Fruit fly (Drosophila melanogaster) whole organism, embryonic: ENCODE data around the gene Mybbp1A.

Experiments used
- Abd-B ChIP-seq: fragments of 200-800 bp; sonication (Bioruptor generic); optimal IDR thresholded peaks from 2 replicates; lab custom pipeline; 2018; ENCODE audit warnings: missing biosample characterization, mild to moderate bottlenecking, missing genetic modification characterization, moderate library complexity
- CG10366 ChIP-seq: fragments of 200-800 bp; sonication (Bioruptor generic); IDR thresholded peaks from 2 replicates; pipeline ENCODE4 v1.3.6; 2022; ENCODE audit warnings: missing biosample characterization, missing genetic modification characterization
- CG10565 ChIP-seq: fragments of 200-800 bp; sonication (Bioruptor generic); optimal IDR thresholded peaks from 3 replicates; lab custom pipeline; 2016; ENCODE audit warnings: missing biosample characterization, mild to moderate bottlenecking, missing genetic modification characterization
- CG13287 ChIP-seq: fragments of 200-800 bp; sonication (Bioruptor generic); IDR thresholded peaks from 2 replicates; pipeline ENCODE4 v1.3.6; 2022; ENCODE audit warnings: missing biosample characterization, missing genetic modification characterization; ENCODE audit not compliant: partially characterized antibody
- CG1832 ChIP-seq: fragments of 200-800 bp; sonication (Bioruptor generic); optimal IDR thresholded peaks from 2 replicates; lab custom pipeline; 2017; ENCODE audit warnings: missing biosample characterization, mild to moderate bottlenecking, missing genetic modification characterization, inconsistent platforms
- CG18599 ChIP-seq: fragments of 200-800 bp; sonication (Bioruptor generic); optimal IDR thresholded peaks from 3 replicates; lab custom pipeline; 2017; ENCODE audit warnings: missing biosample characterization, missing genetic modification characterization, mild to moderate bottlenecking, moderate library complexity, missing genetic modification reagents
- CG30020 ChIP-seq: fragments of 200-800 bp; optimal IDR thresholded peaks from 2 replicates; lab custom pipeline; 2019; ENCODE audit warnings: missing biosample characterization, mild to moderate bottlenecking, missing genetic modification characterization, moderate library complexity
- CG34422 ChIP-seq: fragments of 200-800 bp; sonication (Bioruptor generic); IDR thresholded peaks from 3 replicates; pipeline ENCODE4 v1.3.6; 2022; ENCODE audit warnings: missing biosample characterization, missing genetic modification characterization
- CG42726 ChIP-seq: fragments of 200-800 bp; sonication (Bioruptor generic); IDR thresholded peaks from 2 replicates; pipeline ENCODE4 v1.3.6; 2022; ENCODE audit warnings: missing biosample characterization, missing genetic modification characterization; ENCODE audit not compliant: partially characterized antibody
- CoRest ChIP-seq: fragments of 200-800 bp; sonication (Bioruptor generic); optimal IDR thresholded peaks from 3 replicates; lab custom pipeline; 2018; ENCODE audit warnings: missing biosample characterization, mild to moderate bottlenecking, missing genetic modification characterization, moderate library complexity
- D ChIP-seq, 2 experiments: fragments of 200-800 bp in 1 of 2; fragments of >200 bp in 1 of 2; sonication (Bioruptor generic) in 1 of 2; optimal IDR thresholded peaks; 2 replicates in 1 of 2; 3 replicates in 1 of 2; lab custom pipeline; 2017; ENCODE audit warnings: mild to moderate bottlenecking in 1 of 2, missing biosample characterization in 1 of 2, missing genetic modification characterization in 1 of 2, missing genetic modification reagents in 1 of 2
- D19B ChIP-seq: fragments of 200-800 bp; sonication (Bioruptor generic); optimal IDR thresholded peaks from 2 replicates; lab custom pipeline; 2017; ENCODE audit warnings: missing biosample characterization, mild to moderate bottlenecking, missing genetic modification characterization
- Dll ChIP-seq: fragments of 200-800 bp; sonication (Bioruptor generic); IDR thresholded peaks from 4 replicates; pipeline ENCODE4 v1.3.6; 2022; ENCODE audit warnings: missing biosample characterization, missing genetic modification characterization; ENCODE audit not compliant: partially characterized antibody
- Lhr ChIP-seq: fragments of 200-800 bp; sonication (Bioruptor generic); optimal IDR thresholded peaks from 3 replicates; lab custom pipeline; 2017; ENCODE audit warnings: mild to moderate bottlenecking, missing biosample characterization, missing genetic modification reagents, missing genetic modification characterization
- Meics ChIP-seq: fragments of 200-800 bp; sonication (Bioruptor generic); optimal IDR thresholded peaks from 2 replicates; lab custom pipeline; 2017; ENCODE audit warnings: missing biosample characterization, mild to moderate bottlenecking, missing genetic modification characterization
- Nf-YA ChIP-seq: fragments of 200-800 bp; sonication (Bioruptor generic); IDR thresholded peaks from 2 replicates; pipeline ENCODE4 v1.3.6; 2022; ENCODE audit warnings: missing biosample characterization, missing genetic modification characterization
- PHDP ChIP-seq: fragments of 200-800 bp; sonication (Bioruptor generic); optimal IDR thresholded peaks from 3 replicates; lab custom pipeline; 2018; ENCODE audit warnings: missing biosample characterization, mild to moderate bottlenecking, missing genetic modification characterization, moderate library complexity
- Scr ChIP-seq: fragments of 200-800 bp; sonication (Bioruptor generic); IDR thresholded peaks from 2 replicates; pipeline ENCODE4 v1.3.6; 2022; ENCODE audit warnings: missing biosample characterization, missing genetic modification characterization; ENCODE audit not compliant: partially characterized antibody
- Sin3A ChIP-seq: fragments of >200 bp; optimal IDR thresholded peaks from 2 replicates; lab custom pipeline; 2018
- Sox102F ChIP-seq: fragments of 200-800 bp; sonication (Bioruptor generic); optimal IDR thresholded peaks from 2 replicates; lab custom pipeline; 2018; ENCODE audit warnings: missing biosample characterization, mild to moderate bottlenecking, missing genetic modification characterization, moderate library complexity
- Stat92E ChIP-seq, 3 experiments: fragments of >200 bp in 2 of 3; fragments of 200-800 bp in 1 of 3; sonication (Bioruptor generic) in 1 of 3; optimal IDR thresholded peaks; 2 replicates each; lab custom pipeline; 2017 to 2019; ENCODE audit warnings: missing biosample characterization in 3 of 3, missing genetic modification characterization in 3 of 3, mild to moderate bottlenecking in 1 of 3, moderate library complexity in 1 of 3
- Trl ChIP-seq, 3 experiments: fragments of >200 bp in 2 of 3; fragments of 200-800 bp in 1 of 3; sonication (Bioruptor generic) in 1 of 3; optimal IDR thresholded peaks; 2 replicates in 1 of 3; 3 replicates in 2 of 3; lab custom pipeline; 2016 to 2017; ENCODE audit warnings: missing biosample characterization in 1 of 3, missing genetic modification characterization in 1 of 3
- ab ChIP-seq: fragments of 200-800 bp; sonication (Bioruptor generic); optimal IDR thresholded peaks from 2 replicates; lab custom pipeline; 2016; ENCODE audit warnings: missing biosample characterization, missing genetic modification characterization
- bowl ChIP-seq: fragments of 200-800 bp; sonication (Bioruptor generic); IDR thresholded peaks from 2 replicates; pipeline ENCODE4 v1.3.6; 2022; ENCODE audit warnings: missing biosample characterization, missing genetic modification characterization
- cg ChIP-seq: fragments of 200-800 bp; sonication (Bioruptor generic); optimal IDR thresholded peaks from 3 replicates; lab custom pipeline; 2019; ENCODE audit warnings: missing biosample characterization, mild to moderate bottlenecking, missing genetic modification characterization, moderate library complexity
- ci ChIP-seq: fragments of 200-800 bp; sonication (Bioruptor generic); IDR thresholded peaks from 3 replicates; pipeline ENCODE4 v1.3.6; 2022; ENCODE audit warnings: missing biosample characterization, missing genetic modification characterization
- da ChIP-seq: fragments of 200-800 bp; sonication (Bioruptor generic); optimal IDR thresholded peaks from 2 replicates; lab custom pipeline; 2016; ENCODE audit warnings: missing biosample characterization, missing genetic modification characterization
- dan ChIP-seq: fragments of 200-800 bp; sonication (Bioruptor generic); IDR thresholded peaks from 2 replicates; pipeline ENCODE4 v1.3.6; 2022; ENCODE audit warnings: missing biosample characterization, missing genetic modification characterization
- dm ChIP-seq: fragments of 200-800 bp; sonication (Bioruptor generic); optimal IDR thresholded peaks from 3 replicates; lab custom pipeline; 2016; ENCODE audit warnings: missing biosample characterization, missing genetic modification characterization
- dmrt99B ChIP-seq: fragments of 200-800 bp; sonication (Bioruptor generic); optimal IDR thresholded peaks from 2 replicates; lab custom pipeline; 2018; ENCODE audit warnings: missing biosample characterization, mild to moderate bottlenecking, missing genetic modification characterization, moderate library complexity
- emc ChIP-seq: fragments of 200-800 bp; sonication (Bioruptor generic); optimal IDR thresholded peaks from 2 replicates; lab custom pipeline; 2016; ENCODE audit warnings: missing biosample characterization, missing genetic modification characterization
- fu2 ChIP-seq: fragments of 200-800 bp; sonication (Bioruptor generic); optimal IDR thresholded peaks from 2 replicates; lab custom pipeline; 2016; ENCODE audit warnings: missing biosample characterization, missing genetic modification characterization
- gsb-n ChIP-seq: fragments of 200-800 bp; sonication (Bioruptor generic); optimal IDR thresholded peaks from 3 replicates; lab custom pipeline; 2018; ENCODE audit warnings: missing biosample characterization, mild to moderate bottlenecking, missing genetic modification characterization
- inv ChIP-seq: fragments of 200-800 bp; sonication (Bioruptor generic); IDR thresholded peaks from 2 replicates; pipeline ENCODE4 v1.3.6; 2022; ENCODE audit warnings: missing biosample characterization, missing genetic modification characterization; ENCODE audit not compliant: partially characterized antibody
- ken ChIP-seq: fragments of 200-800 bp; sonication (Bioruptor generic); IDR thresholded peaks from 3 replicates; pipeline ENCODE4 v1.3.6; 2022; ENCODE audit warnings: missing biosample characterization, missing genetic modification characterization
- mirr ChIP-seq: fragments of 200-800 bp; sonication (Bioruptor generic); optimal IDR thresholded peaks from 3 replicates; lab custom pipeline; 2018; ENCODE audit warnings: missing biosample characterization, mild to moderate bottlenecking, missing genetic modification characterization
- mld ChIP-seq: fragments of 200-800 bp; sonication (Bioruptor generic); IDR thresholded peaks from 3 replicates; pipeline ENCODE4 v1.3.6; 2022; ENCODE audit warnings: missing biosample characterization, missing genetic modification characterization; ENCODE audit not compliant: partially characterized antibody
- pb ChIP-seq: fragments of 200-800 bp; sonication (Bioruptor generic); optimal IDR thresholded peaks from 3 replicates; lab custom pipeline; 2016; ENCODE audit warnings: missing biosample characterization, missing genetic modification characterization
- psq ChIP-seq: fragments of 200-800 bp; sonication (Bioruptor generic); optimal IDR thresholded peaks from 2 replicates; lab custom pipeline; 2017; ENCODE audit warnings: missing biosample characterization, missing genetic modification characterization
- pzg ChIP-seq: fragments of 200-800 bp; sonication (Bioruptor generic); optimal IDR thresholded peaks from 3 replicates; lab custom pipeline; 2018; ENCODE audit warnings: missing biosample characterization, mild to moderate bottlenecking, missing genetic modification characterization, moderate library complexity
- rib ChIP-seq: fragments of 200-800 bp; sonication (Bioruptor generic); IDR thresholded peaks from 2 replicates; pipeline ENCODE4 v1.3.6; 2022; ENCODE audit warnings: missing biosample characterization, missing genetic modification characterization
- sens-2 ChIP-seq: fragments of 200-800 bp; sonication (Bioruptor generic); IDR thresholded peaks from 2 replicates; pipeline ENCODE4 v1.3.6; 2022; ENCODE audit warnings: missing biosample characterization, missing genetic modification characterization
- shn ChIP-seq: fragments of 200-800 bp; sonication (Bioruptor generic); optimal IDR thresholded peaks from 3 replicates; lab custom pipeline; 2016; ENCODE audit warnings: missing biosample characterization, missing genetic modification characterization
- tap ChIP-seq: fragments of 200-800 bp; optimal IDR thresholded peaks from 3 replicates; lab custom pipeline; 2019; ENCODE audit warnings: missing biosample characterization, mild to moderate bottlenecking, missing genetic modification characterization, moderate library complexity
- tx ChIP-seq: fragments of 200-800 bp; sonication (Bioruptor generic); optimal IDR thresholded peaks from 2 replicates; lab custom pipeline; 2016; ENCODE audit warnings: missing biosample characterization, missing genetic modification characterization
- unc-4 ChIP-seq: fragments of 200-800 bp; sonication (Bioruptor generic); IDR thresholded peaks from 2 replicates; pipeline ENCODE4 v1.3.6; 2022; ENCODE audit warnings: missing biosample characterization, missing genetic modification characterization; ENCODE audit not compliant: partially characterized antibody
- zfh1 ChIP-seq: fragments of 200-800 bp; sonication (Bioruptor generic); IDR thresholded peaks from 3 replicates; pipeline ENCODE4 v1.3.6; 2022; ENCODE audit warnings: missing biosample characterization, missing genetic modification characterization

Mybbp1A gene

DNA sequence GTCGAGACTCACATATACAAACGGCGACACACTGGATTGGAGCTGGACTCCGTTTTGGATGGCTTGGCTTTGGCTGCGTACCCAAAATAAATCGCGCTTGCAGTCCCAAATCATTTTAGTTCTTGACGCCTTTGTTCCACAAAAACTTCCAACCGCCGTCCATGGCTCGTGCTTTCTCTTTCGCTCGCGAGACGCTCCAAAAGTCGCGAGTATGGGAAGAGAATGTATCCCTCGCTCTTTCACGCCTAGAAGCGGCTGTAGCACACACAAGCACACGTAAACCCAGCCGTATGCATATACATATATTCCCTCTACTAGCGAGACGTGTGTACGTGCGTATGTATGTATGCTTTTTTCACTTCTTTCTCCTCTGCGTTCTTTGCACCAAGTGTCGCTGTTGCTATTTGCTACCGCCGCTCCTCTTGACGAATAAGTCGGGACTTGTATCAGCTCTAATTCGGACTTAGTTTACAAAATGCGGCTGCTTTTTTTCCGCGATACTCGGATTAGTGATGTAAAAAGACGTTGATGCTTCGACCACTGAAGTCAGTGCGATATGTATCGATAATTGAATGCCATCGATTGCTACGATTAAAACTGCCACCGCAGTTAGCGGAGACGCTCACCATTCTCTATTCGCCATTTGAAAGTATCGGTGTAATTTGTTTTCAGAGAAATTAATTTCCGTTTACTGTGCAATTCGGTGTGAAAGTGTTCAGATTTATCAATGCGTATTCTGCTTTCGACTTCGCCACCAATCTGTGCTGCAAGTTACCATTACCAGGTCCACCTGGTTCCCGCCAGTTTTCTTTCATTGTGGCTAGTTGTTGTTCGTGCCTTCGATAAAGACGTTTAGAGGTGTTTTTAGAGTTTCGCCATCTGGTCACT, 26.2 kb downstream of the Mybbp1A start, which contains the start of the genes Hmt4-20 and SkpA (continued):
- TF ChIP-seq bowl (GFP tag; lab: Robert Waterston, UW) (no peak), Dll (GFP tag; lab: Robert Waterston, UW) (peak; percentile 90), emc (no peak), Sin3A (peak; percentile 100), Trl (optimal IDR thresholded peaks at IDR 0.05; lab: Kevin White, UChicago) (peak in 1 of 2 experiments; percentile 30), Trl (GFP tag; optimal IDR thresholded peaks at IDR 0.05; lab: Kevin White, UChicago) (no peak), Stat92E (GFP tag; optimal IDR thresholded peaks at IDR 0.05; lab: Kevin White, UChicago) (no peak), D19B (GFP tag; lab: Kevin White, UChicago) (no peak), CoRest (peak; percentile 25), mirr (GFP tag; lab: Kevin White, UChicago) (no peak), shn (GFP tag; lab: Kevin White, UChicago) (no peak), Lhr (GFP tag; lab: Kevin White, UChicago) (peak; percentile 57), zfh1 (GFP tag; lab: Robert Waterston, UW) (no peak), D (optimal IDR thresholded peaks at IDR 0.05; lab: Kevin White, UChicago) (peak; percentile 84), D (GFP tag; optimal IDR thresholded peaks at IDR 0.05; lab: Kevin White, UChicago) (no peak), pzg (peak; percentile 88), CG42726 (GFP tag; lab: Robert Waterston, UW) (peak; percentile 96), ci (0 out of 3 replicates have a peak, but pooled peaks have one; percentile 27), cg (GFP tag; lab: Kevin White, UChicago) (peak; percentile 88), CG13287 (GFP tag; lab: Robert Waterston, UW) (peak; percentile 86), inv (GFP tag; lab: Robert Waterston, UW) (peak; percentile 94), psq (GFP tag; lab: Kevin White, UChicago) (no peak), Abd-B (GFP tag; lab: Kevin White, UChicago) (peak; percentile 42), tx (GFP tag; lab: Kevin White, UChicago) (no peak), fu2 (GFP tag; lab: Kevin White, UChicago) (no peak), unc-4 (GFP tag; lab: Robert Waterston, UW) (peak; percentile 88), Nf-YA (GFP tag; lab: Robert Waterston, UW) (no peak), mld (GFP tag; lab: Robert Waterston, UW) (peak; percentile 78; the same call in 2 of the 3 replicates), gsb-n (no peak), ken (GFP tag; lab: Robert Waterston, UW) (0 out of 3 replicates have a peak, but pooled peaks have one; percentile 16), dmrt99B (tag; lab: Kevin White, UChicago) (no peak), Scr (GFP tag; lab: Robert Waterston, UW) (peak; percentile 92), Sox102F (GFP tag; lab: Kevin White, UChicago) (no peak), ab (GFP tag; lab: Kevin White, UChicago) (no peak), rib (GFP tag; lab: Robert Waterston, UW) (no peak), tap (no peak), da (peak; percentile 18), CG30020 (tag; lab: Kevin White, UChicago) (peak; percentile 52), PHDP (tag; lab: Kevin White, UChicago) (no peak), dan (GFP tag; lab: Robert Waterston, UW) (no peak), pb (GFP tag; lab: Kevin White, UChicago) (no peak), CG18599 (GFP tag; lab: Kevin White, UChicago) (no peak), dm (peak; percentile 22), sens-2 (GFP tag; lab: Robert Waterston, UW) (no peak), CG1832 (GFP tag; lab: Kevin White, UChicago) (peak; percentile 84), CG34422 (GFP tag; lab: Robert Waterston, UW) (no peak; the same call in 2 of the 3 replicates), CG10565 (GFP tag; lab: Kevin White, UChicago) (no peak), Meics (GFP tag; lab: Kevin White, UChicago) (no peak), CG10366 (GFP tag; lab: Robert Waterston, UW) (no peak)
